Worm (Caenorhabditis elegans) whole organism, late embryonic: ENCODE measurements around the gene acdh-10.

Experiments
- C38D4.7 ChIP-seq: fragments of 200-800 bp; sonication (Bioruptor generic); optimal IDR thresholded peaks from 2 replicates; lab custom pipeline; 2018; ENCODE audit warnings: mild to moderate bottlenecking, missing genetic modification characterization, moderate library complexity, missing compliant biosample characterization
- F13H6.1 ChIP-seq: sonication (generic microtip); optimal IDR thresholded peaks from 2 replicates; lab custom pipeline; 2016; ENCODE audit warnings: missing genetic modification characterization, missing compliant biosample characterization
- K02D7.2 ChIP-seq: sonication (generic microtip); optimal IDR thresholded peaks from 2 replicates; lab custom pipeline; 2017; ENCODE audit warnings: mild to moderate bottlenecking, missing genetic modification characterization, missing compliant biosample characterization
- Y22D7AL.16 ChIP-seq: sonication (generic microtip); optimal IDR thresholded peaks from 2 replicates; lab custom pipeline; 2016; ENCODE audit warnings: missing genetic modification characterization, missing compliant biosample characterization
- ama-1 ChIP-seq: fragments of 150-350 bp; optimal IDR thresholded peaks from 2 replicates; lab custom pipeline; 2014
- dmd-4 ChIP-seq: sonication (generic microtip); optimal IDR thresholded peaks from 2 replicates; lab custom pipeline; 2016; ENCODE audit warnings: borderline replicate concordance, missing genetic modification characterization, missing compliant biosample characterization
- nhr-11 ChIP-seq: fragments of 150-350 bp; optimal IDR thresholded peaks from 2 replicates; lab custom pipeline; 2014; ENCODE audit warnings: missing biosample characterization, missing genetic modification characterization
- pqm-1 ChIP-seq: sonication (generic microtip); optimal IDR thresholded peaks from 2 replicates; lab custom pipeline; 2016; ENCODE audit warnings: missing genetic modification characterization, missing compliant biosample characterization
- sox-4 ChIP-seq: sonication (generic microtip); optimal IDR thresholded peaks from 2 replicates; lab custom pipeline; 2017; ENCODE audit warnings: mild to moderate bottlenecking, missing genetic modification characterization, inconsistent platforms, missing compliant biosample characterization
- unc-55 ChIP-seq: sonication (generic microtip); optimal IDR thresholded peaks from 2 replicates; lab custom pipeline; 2017; ENCODE audit warnings: missing biosample characterization, missing genetic modification reagents, missing genetic modification characterization

- TF ChIP-seq ama-1 (lab: Kevin White, UChicago) (no peak), pqm-1 (no peak), F13H6.1 (no peak), nhr-11 (tag; lab: Kevin White, UChicago) (no peak), Y22D7AL.16 (tag; lab: Kevin White, UChicago) (no peak), C38D4.7 (GFP tag; lab: Kevin White, UChicago) (no peak), dmd-4 (no peak), sox-4 (no peak), K02D7.2 (tag; lab: Kevin White, UChicago) (no peak), unc-55 (GFP tag; lab: Kevin White, UChicago) (no peak)
Observed at ce11 chrX:17205853-17206252, 8.8 kb downstream of the acdh-10 start.
